Fruit fly (Drosophila melanogaster) whole organism, embryonic: ENCODE results near the gene Sfp70A4.

Experiments used
- CG14965 ChIP-seq: fragments of 200-800 bp; sonication (Bioruptor generic); optimal IDR thresholded peaks from 2 replicates; lab custom pipeline; 2016; ENCODE audit warnings: missing biosample characterization, missing genetic modification characterization, borderline replicate concordance
- CG30403 ChIP-seq: fragments of 200-800 bp; sonication (Bioruptor generic); optimal IDR thresholded peaks from 3 replicates; lab custom pipeline; 2016; ENCODE audit warnings: missing biosample characterization, missing genetic modification characterization
- CG7372 ChIP-seq: fragments of 200-800 bp; sonication (Bioruptor generic); IDR thresholded peaks from 2 replicates; pipeline ENCODE4 v1.3.6; 2022; ENCODE audit warnings: missing biosample characterization, missing genetic modification characterization
- Lpt ChIP-seq: fragments of >200 bp; optimal IDR thresholded peaks from 2 replicates; lab custom pipeline; 2018; ENCODE audit warnings: missing biosample characterization, missing genetic modification characterization
- Nf-YB ChIP-seq: fragments of 200-800 bp; sonication (Bioruptor generic); optimal IDR thresholded peaks from 3 replicates; lab custom pipeline; 2019; ENCODE audit warnings: missing biosample characterization, mild to moderate bottlenecking, missing genetic modification characterization, moderate library complexity
- dati ChIP-seq: fragments of 200-800 bp; sonication (Bioruptor generic); IDR thresholded peaks from 2 replicates; pipeline ENCODE4 v1.3.6; 2022; ENCODE audit warnings: missing biosample characterization, missing genetic modification characterization
- luna ChIP-seq: fragments of 200-800 bp; sonication (Bioruptor generic); optimal IDR thresholded peaks from 2 replicates; lab custom pipeline; 2016; ENCODE audit warnings: missing biosample characterization, missing genetic modification characterization
- peb ChIP-seq: fragments of 200-800 bp; sonication (Bioruptor generic); IDR thresholded peaks from 2 replicates; pipeline ENCODE4 v1.3.6; 2022; ENCODE audit warnings: missing biosample characterization, missing genetic modification characterization
- slp2 ChIP-seq: fragments of 200-800 bp; sonication (Bioruptor generic); optimal IDR thresholded peaks from 2 replicates; lab custom pipeline; 2016; ENCODE audit warnings: missing biosample characterization, missing genetic modification characterization

- TF ChIP-seq luna (no peak), Lpt (GFP tag; lab: Kevin White, UChicago) (no peak), CG14965 (GFP tag; lab: Kevin White, UChicago) (no peak), slp2 (no peak), Nf-YB (no peak), CG7372 (GFP tag; lab: Robert Waterston, UW) (no peak), dati (GFP tag; lab: Robert Waterston, UW) (no peak), CG30403 (GFP tag; lab: Kevin White, UChicago) (no peak), peb (GFP tag; lab: Robert Waterston, UW) (no peak)
Observed at dm6 chr3L:13296760-13297159, at the start of gene Sfp70A4.
